Worm (Caenorhabditis elegans) whole organism, L4 larva: Measurements from ENCODE around the gene alkb-8.

Source experiments
- T20F7.1 ChIP-seq: fragments of 200-800 bp; sonication (Bioruptor generic); optimal IDR thresholded peaks from 2 replicates; lab custom pipeline; 2018; ENCODE audit warnings: mild to moderate bottlenecking, missing genetic modification characterization, missing compliant biosample characterization
- Y75B8A.6 ChIP-seq: fragments of 200-800 bp; sonication (Bioruptor generic); IDR thresholded peaks from 2 replicates; pipeline ENCODE4 v1.3.6; 2022; ENCODE audit warnings: missing genetic modification reagents, missing genetic modification characterization, missing compliant biosample characterization
- ZK337.2 ChIP-seq: fragments of 200-800 bp; sonication (Bioruptor generic); IDR thresholded peaks from 2 replicates; pipeline ENCODE4 v1.3.6; 2022; ENCODE audit warnings: missing genetic modification reagents, missing genetic modification characterization, missing compliant biosample characterization
- aha-1 ChIP-seq: fragments of 150-350 bp; peaks from one replicate; lab custom pipeline; 2014; ENCODE audit warnings: missing biosample characterization, missing genetic modification characterization
- arid-1 ChIP-seq: fragments of 200-800 bp; sonication (Bioruptor generic); conservative IDR thresholded peaks from 2 replicates; pipeline ENCODE4 v1.3.6; 2022; ENCODE audit warnings: missing genetic modification reagents, missing genetic modification characterization, missing compliant biosample characterization
- ceh-28 ChIP-seq: fragments of 150-350 bp; optimal IDR thresholded peaks from 2 replicates; lab custom pipeline; 2014; ENCODE audit warnings: missing biosample characterization, missing genetic modification reagents, missing genetic modification characterization
- daf-16 ChIP-seq, 3 experiments: sonication (generic microtip); optimal IDR thresholded peaks; 2 replicates each; lab custom pipeline; 2016 to 2017; ENCODE audit warnings: missing genetic modification characterization in 3 of 3, missing genetic modification reagents in 3 of 3, mild to moderate bottlenecking in 2 of 3, missing compliant biosample characterization in 2 of 3, missing biosample characterization in 1 of 3, moderate library complexity in 1 of 3
- dmd-6 ChIP-seq: fragments of 200-800 bp; sonication (Bioruptor generic); IDR thresholded peaks from 2 replicates; pipeline ENCODE4 v1.3.6; 2022; ENCODE audit warnings: missing genetic modification reagents, missing genetic modification characterization, missing compliant biosample characterization
- dpl-1 ChIP-seq: fragments of 150-350 bp; optimal IDR thresholded peaks from 2 replicates; lab custom pipeline; 2014; ENCODE audit warnings: missing biosample characterization, missing genetic modification reagents, missing genetic modification characterization
- dve-1 ChIP-seq: sonication (generic microtip); optimal IDR thresholded peaks from 2 replicates; lab custom pipeline; 2017; ENCODE audit warnings: antibody characterized with exemption, mild to moderate bottlenecking, missing genetic modification characterization, missing compliant biosample characterization; ENCODE audit not compliant: insufficient read depth
- hlh-11 ChIP-seq: fragments of 200-800 bp; sonication (Bioruptor generic); optimal IDR thresholded peaks from 2 replicates; lab custom pipeline; 2018; ENCODE audit warnings: mild to moderate bottlenecking, missing genetic modification characterization, missing compliant biosample characterization
- hlh-30 ChIP-seq: sonication (generic microtip); optimal IDR thresholded peaks from 2 replicates; lab custom pipeline; 2017; ENCODE audit warnings: antibody characterized with exemption, mild to moderate bottlenecking, missing genetic modification characterization, missing compliant biosample characterization; ENCODE audit not compliant: insufficient read depth
- jun-1 ChIP-seq: fragments of 150-350 bp; optimal IDR thresholded peaks from 2 replicates; lab custom pipeline; 2014; ENCODE audit warnings: missing biosample characterization, missing genetic modification reagents, missing genetic modification characterization
- lim-7 ChIP-seq: fragments of 200-800 bp; sonication (Bioruptor generic); IDR thresholded peaks from 2 replicates; pipeline ENCODE4 v1.3.6; 2022; ENCODE audit warnings: missing genetic modification characterization, missing compliant biosample characterization
- lin-1 ChIP-seq: fragments of 200-800 bp; sonication (Bioruptor generic); IDR thresholded peaks from 2 replicates; pipeline ENCODE4 v1.3.6; 2022; ENCODE audit warnings: missing genetic modification reagents, missing genetic modification characterization, missing compliant biosample characterization
- lin-13 ChIP-seq: fragments of 150-350 bp; optimal IDR thresholded peaks from 2 replicates; lab custom pipeline; 2014; ENCODE audit warnings: missing biosample characterization, missing genetic modification reagents, missing genetic modification characterization
- lin-38 ChIP-seq: fragments of 200-800 bp; sonication (Bioruptor generic); IDR thresholded peaks from 2 replicates; pipeline ENCODE4 v1.3.6; 2022; ENCODE audit warnings: missing genetic modification reagents, missing genetic modification characterization, missing compliant biosample characterization
- lsy-2 ChIP-seq, 2 experiments: fragments of 150-350 bp in 1 of 2; sonication (generic microtip) in 1 of 2; optimal IDR thresholded peaks; 2 replicates each; lab custom pipeline; 2014 to 2017; ENCODE audit warnings: missing biosample characterization in 2 of 2, missing genetic modification characterization in 2 of 2
- madf-9 ChIP-seq: fragments of 200-800 bp; sonication (Bioruptor generic); conservative IDR thresholded peaks from 2 replicates; pipeline ENCODE4 v1.3.6; 2022; ENCODE audit warnings: missing genetic modification reagents, missing genetic modification characterization, missing compliant biosample characterization
- mdl-1 ChIP-seq, 2 experiments: fragments of 150-350 bp in 1 of 2; sonication (generic microtip) in 1 of 2; optimal IDR thresholded peaks; 2 replicates each; lab custom pipeline; 2014 to 2017; ENCODE audit warnings: missing biosample characterization in 2 of 2, missing genetic modification characterization in 2 of 2
- mep-1 ChIP-seq: fragments of 150-350 bp; sonication (generic microtip); optimal IDR thresholded peaks from 3 replicates; lab custom pipeline; 2014; ENCODE audit warnings: missing biosample characterization, missing genetic modification characterization
- mes-2 ChIP-seq: sonication (generic microtip); optimal IDR thresholded peaks from 2 replicates; lab custom pipeline; 2016; ENCODE audit warnings: missing genotype, mild to moderate bottlenecking, missing genetic modification characterization, missing compliant biosample characterization; ENCODE audit not compliant: poor library complexity, severe bottlenecking
- mxl-3 ChIP-seq: fragments of 200-800 bp; sonication (Bioruptor generic); optimal IDR thresholded peaks from 2 replicates; lab custom pipeline; 2018; ENCODE audit warnings: mild to moderate bottlenecking, missing genetic modification characterization, missing compliant biosample characterization
- nhr-102 ChIP-seq: sonication (generic microtip); optimal IDR thresholded peaks from 2 replicates; lab custom pipeline; 2016; ENCODE audit warnings: mild to moderate bottlenecking, missing genetic modification characterization, moderate library complexity, missing compliant biosample characterization
- nhr-25 ChIP-seq: sonication (generic microtip); optimal IDR thresholded peaks from 2 replicates; lab custom pipeline; 2017; ENCODE audit warnings: missing genetic modification characterization, mild to moderate bottlenecking, missing compliant biosample characterization, antibody characterized with exemption, moderate library complexity, borderline replicate concordance; ENCODE audit not compliant: insufficient read depth
- nhr-28 ChIP-seq: fragments of 150-350 bp; optimal IDR thresholded peaks from 2 replicates; lab custom pipeline; 2014; ENCODE audit warnings: missing biosample characterization, missing genetic modification characterization
- nhr-41 ChIP-seq: fragments of 200-800 bp; sonication (Bioruptor generic); IDR thresholded peaks from 2 replicates; pipeline ENCODE4 v1.3.6; 2022; ENCODE audit warnings: missing genetic modification reagents, missing genetic modification characterization, missing compliant biosample characterization
- nhr-76 ChIP-seq: fragments of 150-350 bp; optimal IDR thresholded peaks from 2 replicates; lab custom pipeline; 2014; ENCODE audit warnings: missing biosample characterization, missing genetic modification characterization
- nhr-77 ChIP-seq: fragments of 150-350 bp; optimal IDR thresholded peaks from 2 replicates; lab custom pipeline; 2014; ENCODE audit warnings: missing biosample characterization, missing genetic modification characterization
- pha-4 ChIP-seq, 2 experiments: fragments of 150-350 bp in 1 of 2; fragments of 200-800 bp in 1 of 2; sonication (Bioruptor generic) in 1 of 2; IDR thresholded peaks in 1 of 2; optimal IDR thresholded peaks in 1 of 2; 2 replicates each; pipeline versions ENCODE4 v1.3.6 to Lab custom; 2014 to 2022; ENCODE audit warnings: missing genetic modification characterization in 2 of 2, missing genetic modification reagents in 2 of 2, missing biosample characterization in 1 of 2, missing compliant biosample characterization in 1 of 2
- pqm-1 ChIP-seq: sonication (generic microtip); optimal IDR thresholded peaks from 2 replicates; lab custom pipeline; 2017; ENCODE audit warnings: missing biosample characterization, missing genetic modification characterization
- set-16 ChIP-seq: fragments of 200-800 bp; sonication (Bioruptor generic); IDR thresholded peaks from 2 replicates; pipeline ENCODE4 v1.3.6; 2022; ENCODE audit warnings: missing genetic modification reagents, missing genetic modification characterization, missing compliant biosample characterization
- zfp-2 ChIP-seq: sonication (generic microtip); optimal IDR thresholded peaks from 2 replicates; lab custom pipeline; 2016; ENCODE audit warnings: mild to moderate bottlenecking, missing genetic modification characterization, missing compliant biosample characterization
- zfp-3 ChIP-seq: fragments of 200-800 bp; sonication (Bioruptor generic); conservative IDR thresholded peaks from 2 replicates; pipeline ENCODE4 v1.3.6; 2022; ENCODE audit warnings: missing genetic modification reagents, missing genetic modification characterization, missing compliant biosample characterization
- zip-11 ChIP-seq: fragments of 200-800 bp; sonication (Bioruptor generic); IDR thresholded peaks from 2 replicates; pipeline ENCODE4 v1.3.6; 2022; ENCODE audit warnings: missing genetic modification characterization, missing compliant biosample characterization
- ztf-7 ChIP-seq: fragments of 150-350 bp; optimal IDR thresholded peaks from 2 replicates; lab custom pipeline; 2014; ENCODE audit warnings: missing biosample characterization, missing genetic modification characterization

Gene alkb-8

DNA sequence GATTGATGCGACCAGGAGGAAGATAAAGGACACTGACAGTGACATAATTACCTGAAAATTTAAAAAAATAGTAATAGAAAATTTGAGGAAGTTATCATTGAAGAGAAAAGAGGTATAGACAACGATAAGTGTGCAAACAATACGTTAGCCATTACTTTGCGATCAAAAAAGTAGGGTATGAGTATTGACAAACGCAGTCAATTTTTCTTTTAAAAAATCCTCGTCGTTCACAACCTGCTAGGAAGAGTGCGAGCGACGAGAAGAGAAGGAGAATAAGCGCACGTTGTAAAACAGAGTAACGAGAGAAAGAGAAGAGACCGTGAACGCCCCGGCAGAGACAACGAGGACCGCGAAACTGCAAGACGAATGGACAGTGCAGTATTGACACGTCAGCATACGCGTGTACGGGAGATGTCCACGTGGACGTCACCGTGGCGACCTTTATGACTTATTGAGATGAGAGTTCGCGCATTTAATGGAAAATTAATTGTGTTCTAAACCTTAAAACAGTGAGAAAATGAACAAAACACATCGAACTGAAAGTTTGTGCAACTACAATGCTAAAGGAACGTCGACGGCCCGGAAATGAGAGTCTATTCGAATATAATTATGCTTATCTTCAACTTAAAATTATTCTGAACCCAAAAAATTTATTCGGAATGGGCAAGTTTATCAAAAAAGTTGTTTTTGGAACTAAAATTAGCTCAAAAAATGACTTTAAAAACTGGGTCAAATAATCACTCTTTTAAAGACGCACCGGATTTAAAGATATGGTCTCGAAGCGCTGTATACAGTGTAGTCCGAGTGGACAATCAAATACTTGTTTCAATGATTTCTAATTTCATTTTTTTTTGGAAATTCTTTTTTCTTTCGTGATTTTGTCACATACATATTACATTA is 7.5 kb upstream of the alkb-8 start, which contains the start of the genes pdi-1 and C14B1.2 (continued):
- peak; percentile 74 for TF ChIP-seq dmd-6
- peak; percentile 82 for TF ChIP-seq hlh-11 (tag; lab: Kevin White, UChicago)
- 0 out of 2 replicates have a peak, but pooled peaks have one; percentile 55 for TF ChIP-seq lim-7
- peak; percentile 40 for TF ChIP-seq pqm-1 (tag; lab: Kevin White, UChicago)
- peak; percentile 64 for TF ChIP-seq lin-38 (GFP tag; lab: Robert Waterston, UW)
- peak; percentile 51; the same call in 1 of the 2 replicates for TF ChIP-seq arid-1 (GFP tag; lab: Robert Waterston, UW)
- peak; percentile 63; the same call in 1 of the 2 replicates for TF ChIP-seq zfp-3 (GFP tag; lab: Robert Waterston, UW)
- TF ChIP-seq mxl-3 (GFP tag; lab: Kevin White, UChicago): peak; percentile 99
- peak; percentile 59 for TF ChIP-seq lin-13 (GFP tag; lab: Kevin White, UChicago)
- peak; percentile 83 for TF ChIP-seq nhr-25 (tag; lab: Kevin White, UChicago)
- peak; percentile 75 to 89 for TF ChIP-seq mdl-1 (tag; optimal IDR thresholded peaks at IDR 0.05; lab: Kevin White, UChicago)
- 0 out of 2 replicates have a peak, but pooled peaks have one; percentile 37 for TF ChIP-seq Y75B8A.6
- TF ChIP-seq hlh-30 (tag; lab: Kevin White, UChicago): peak; percentile 71
- peak in 1 of 2 experiments; percentile 71 for TF ChIP-seq lsy-2 (tag; optimal IDR thresholded peaks at IDR 0.05; lab: Kevin White, UChicago)
- TF ChIP-seq nhr-76 (tag; lab: Kevin White, UChicago): no peak
- TF ChIP-seq nhr-102: peak; percentile 10

DNA sequence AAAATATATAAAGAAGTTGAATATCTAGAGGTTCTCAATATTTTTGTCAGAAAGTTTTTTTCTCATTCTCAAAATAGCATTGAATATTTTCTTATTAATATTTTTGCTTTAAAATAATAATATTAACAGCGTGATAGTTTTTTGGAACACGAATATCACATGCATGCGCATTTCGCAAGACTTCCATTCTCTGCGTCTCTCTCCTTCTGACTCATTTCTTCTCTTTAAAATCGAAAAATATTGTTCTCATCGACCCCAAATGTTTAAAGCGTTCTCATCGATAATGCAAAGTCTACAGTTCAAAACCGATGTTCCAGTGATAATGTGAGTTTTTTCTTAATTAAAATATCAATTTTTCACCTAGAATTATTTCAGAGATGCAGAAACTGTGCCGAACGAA is 5.7 kb upstream of the alkb-8 start, which contains the start of gene C14B1.3:
TSS of gene C14B1.3 (plus strand) at position 168 of the 400 bp plus-strand sequence.
- TF ChIP-seq dmd-6 (peak; percentile 47), hlh-11 (tag; lab: Kevin White, UChicago) (peak; percentile 35), aha-1 (peak; percentile 84), lsy-2 (tag; optimal IDR thresholded peaks at IDR 0.05; lab: Kevin White, UChicago) (peak in 1 of 2 experiments; percentile 72), dve-1 (peak; percentile 76), nhr-41 (GFP tag; lab: Robert Waterston, UW) (no peak), lim-7 (no peak), zip-11 (GFP tag; lab: Robert Waterston, UW) (no peak), zfp-2 (tag; lab: Kevin White, UChicago) (no peak), pha-4 (GFP tag; IDR thresholded peaks at IDR 0.05; lab: Robert Waterston, UW) (no peak), pha-4 (tag; optimal IDR thresholded peaks at IDR 0.05; lab: Kevin White, UChicago) (peak; percentile 21), nhr-77 (tag; lab: Kevin White, UChicago) (peak; percentile 41), jun-1 (tag; lab: Kevin White, UChicago) (peak; percentile 46), lin-13 (GFP tag; lab: Kevin White, UChicago) (peak; percentile 2), ceh-28 (tag; lab: Kevin White, UChicago) (no peak), hlh-30 (tag; lab: Kevin White, UChicago) (peak; percentile 93), ztf-7 (tag; lab: Kevin White, UChicago) (peak; percentile 3), mxl-3 (GFP tag; lab: Kevin White, UChicago) (no peak), mdl-1 (tag; optimal IDR thresholded peaks at IDR 0.05; lab: Kevin White, UChicago) (peak in 1 of 2 experiments; percentile 80), dpl-1 (peak; percentile 43), daf-16 (GFP tag; optimal IDR thresholded peaks at IDR 0.05; lab: Kevin White, UChicago) (no peak), daf-16 (tag; optimal IDR thresholded peaks at IDR 0.05; lab: Kevin White, UChicago) (peak; percentile 11), set-16 (no peak), lin-1 (GFP tag; lab: Robert Waterston, UW) (no peak), mep-1 (tag; lab: Kevin White, UChicago) (peak; percentile 65), nhr-28 (peak; percentile 51), madf-9 (GFP tag; lab: Robert Waterston, UW) (no peak), lin-38 (GFP tag; lab: Robert Waterston, UW) (peak; percentile 59), ZK337.2 (GFP tag; lab: Robert Waterston, UW) (no peak), mes-2 (tag; lab: Kevin White, UChicago) (peak; percentile 65), T20F7.1 (peak; percentile 47), pqm-1 (tag; lab: Kevin White, UChicago) (peak; percentile 23)
